Fruit fly (Drosophila melanogaster): Measurements from ENCODE around the gene CG4660.

DNA sequence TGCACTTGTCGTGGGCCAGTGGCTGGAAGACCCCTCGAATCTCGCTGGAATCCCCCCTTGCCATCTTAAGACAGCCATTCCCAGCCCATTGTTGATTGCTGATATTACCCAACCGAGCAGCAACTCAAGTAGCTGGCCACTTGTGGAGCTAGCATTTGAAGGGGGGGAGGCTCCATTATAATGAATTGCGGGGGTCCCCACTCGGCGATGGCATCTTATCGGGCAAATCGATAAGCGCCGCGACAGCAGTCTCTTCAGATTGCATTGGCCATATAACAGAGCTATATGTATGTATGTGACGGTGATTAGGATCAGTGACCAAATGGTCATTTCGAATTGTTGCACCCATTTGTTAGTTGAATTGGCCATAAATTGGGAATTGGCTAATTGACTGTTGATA is 19.0 kb downstream of the CG4660 start:
- no peak for TF ChIP-seq CG8478 (optimal IDR thresholded peaks at IDR 0.05)
- no peak for TF ChIP-seq CTCF (optimal IDR thresholded peaks at IDR 0.05)
